Worm (Caenorhabditis elegans): Measurements from ENCODE around the gene Y51H7C.12.

Y51H7C.12 gene

ce11 chrII:1437449-1438335, 8.9 kb downstream of the Y51H7C.12 start, which contains the start of gene nol-6 (continued):
- TF ChIP-seq lin-35 (GFP tag; optimal IDR thresholded peaks at IDR 0.05) (peak; percentile 87 to 96), zag-1 (tag; optimal IDR thresholded peaks at IDR 0.05) (no peak), ama-1 (optimal IDR thresholded peaks at IDR 0.05) (no peak), nhr-28 (tag; optimal IDR thresholded peaks at IDR 0.05) (no peak), tbx-2 (tag; optimal IDR thresholded peaks at IDR 0.05) (peak; percentile 41), F16B12.6 (tag; optimal IDR thresholded peaks at IDR 0.05) (peak; percentile 46), hlh-17 (GFP tag; optimal IDR thresholded peaks at IDR 0.05; ENCODE audit: borderline replicate concordance) (no peak), nhr-71 (tag; optimal IDR thresholded peaks at IDR 0.05) (no peak), nhr-90 (tag; optimal IDR thresholded peaks at IDR 0.05; ENCODE audit: poor library complexity) (peak; percentile 12), rnt-1 (tag; optimal IDR thresholded peaks at IDR 0.05) (no peak), C04F5.9 (tag; optimal IDR thresholded peaks at IDR 0.05) (no peak), lsy-2 (tag; optimal IDR thresholded peaks at IDR 0.05) (peak; percentile 61 to 67), fos-1 (tag; optimal IDR thresholded peaks at IDR 0.05) (no peak), xbp-1 (tag; optimal IDR thresholded peaks at IDR 0.05) (peak; percentile 24), nhr-12 (tag; optimal IDR thresholded peaks at IDR 0.05) (no peak), isw-1 (GFP tag; IDR thresholded peaks at IDR 0.05) (peak; percentile 39), elt-2 (tag; optimal IDR thresholded peaks at IDR 0.05) (no peak), fkh-4 (tag; optimal IDR thresholded peaks at IDR 0.05; ENCODE audit: borderline replicate concordance) (no peak), pag-3 (tag; optimal IDR thresholded peaks at IDR 0.05; ENCODE audit: borderline replicate concordance, insufficient read depth) (no peak), jun-1 (tag; optimal IDR thresholded peaks at IDR 0.05) (no peak), hlh-4 (tag; optimal IDR thresholded peaks at IDR 0.05) (no peak), ces-1 (GFP tag; optimal IDR thresholded peaks at IDR 0.05) (no peak), snpc-4 (tag; optimal IDR thresholded peaks at IDR 0.05) (no peak), ceh-82 (tag; optimal IDR thresholded peaks at IDR 0.05) (peak in 2 of 3 experiments; percentile 6 to 47), unc-62 (GFP tag; optimal IDR thresholded peaks at IDR 0.05) (no peak), ceh-88 (GFP tag; IDR thresholded peaks at IDR 0.05) (no peak), swsn-7 (tag; optimal IDR thresholded peaks at IDR 0.05) (peak; percentile 17), ceh-90 (tag; optimal IDR thresholded peaks at IDR 0.05) (no peak), egl-13 (tag; optimal IDR thresholded peaks at IDR 0.05) (no peak)

- TF ChIP-seq F16B12.6 (tag; optimal IDR thresholded peaks at IDR 0.05), result no peak
- TF ChIP-seq tbx-2 (tag; optimal IDR thresholded peaks at IDR 0.05), result no peak
- no peak for TF ChIP-seq snu-23 (GFP tag; optimal IDR thresholded peaks at IDR 0.05)
- TF ChIP-seq blmp-1 (tag; optimal IDR thresholded peaks at IDR 0.05), result no peak
Observed at ce11 chrII:1436715-1437114, 9.8 kb downstream of the Y51H7C.12 start.

ce11 chrII:1423660-1424059, 22.9 kb downstream of the Y51H7C.12 start, which contains the start of gene Y51H7C.10:
Gene Y51H7C.10, minus strand, starts transcription at chrII:1423760.
- TF ChIP-seq efl-1 (optimal IDR thresholded peaks at IDR 0.05) (no peak), efl-1 (GFP tag; optimal IDR thresholded peaks at IDR 0.05 in 1 of 2) (peak in 1 of 2 experiments; percentile 33), nhr-19 (GFP tag; conservative IDR thresholded peaks at IDR 0.05) (no peak), lin-13 (GFP tag; optimal IDR thresholded peaks at IDR 0.05) (no peak)

ce11 chrII:1420806-1421463, 25.6 kb downstream of the Y51H7C.12 start:
- TF ChIP-seq zag-1 (tag; optimal IDR thresholded peaks at IDR 0.05), result no peak
- TF ChIP-seq skn-1 (tag; optimal IDR thresholded peaks at IDR 0.05), result no peak
- no peak for TF ChIP-seq ceh-8 (GFP tag; optimal IDR thresholded peaks at IDR 0.05)
- no peak for TF ChIP-seq C34B4.2 (tag; optimal IDR thresholded peaks at IDR 0.05)
- no peak for TF ChIP-seq unc-98 (GFP tag; IDR thresholded peaks at IDR 0.05)
- no peak for TF ChIP-seq jun-1 (tag; optimal IDR thresholded peaks at IDR 0.05)
- TF ChIP-seq tlp-1 (tag; optimal IDR thresholded peaks at IDR 0.05), result no peak
- no peak for TF ChIP-seq unc-86 (tag; optimal IDR thresholded peaks at IDR 0.05)
- no peak for TF ChIP-seq Y116A8C.19 (tag; optimal IDR thresholded peaks at IDR 0.05; ENCODE audit: borderline replicate concordance)
- TF ChIP-seq nhr-84 (tag; optimal IDR thresholded peaks at IDR 0.05), result no peak
- no peak for TF ChIP-seq ztf-4 (tag; optimal IDR thresholded peaks at IDR 0.05)
- no peak for TF ChIP-seq mef-2 (tag; optimal IDR thresholded peaks at IDR 0.05)
- no peak for TF ChIP-seq nhr-85 (tag)
- TF ChIP-seq mab-9 (GFP tag; IDR thresholded peaks at IDR 0.05), result no peak
- no peak for TF ChIP-seq sup-37 (GFP tag; optimal IDR thresholded peaks at IDR 0.05)
